Fruit fly (Drosophila melanogaster): Measurements from ENCODE around the gene RagA-B.

Gene RagA-B

dm6 chr3R:9031797-9032418, 47.8 kb upstream of the RagA-B start (continued):
- peak; percentile 88 for TF ChIP-seq CG7556 (GFP tag; optimal IDR thresholded peaks at IDR 0.05)
- TF ChIP-seq ind (GFP tag; optimal IDR thresholded peaks at IDR 0.05) = peak; percentile 87
- peak; percentile 78 for TF ChIP-seq tio (GFP tag; optimal IDR thresholded peaks at IDR 0.05)
- TF ChIP-seq CG1792 (GFP tag; optimal IDR thresholded peaks at IDR 0.05) = peak; percentile 49
- peak; percentile 83 for TF ChIP-seq tup (GFP tag; optimal IDR thresholded peaks at IDR 0.05)
- peak; percentile 92 for TF ChIP-seq ATbp (GFP tag; optimal IDR thresholded peaks at IDR 0.05)
- peak; percentile 83 for TF ChIP-seq CG8388 (GFP tag; optimal IDR thresholded peaks at IDR 0.05)
- TF ChIP-seq CG10274 (GFP tag; optimal IDR thresholded peaks at IDR 0.05) = peak; percentile 69
- peak; percentile 92 for TF ChIP-seq CG2120 (GFP tag; optimal IDR thresholded peaks at IDR 0.05)
- TF ChIP-seq CG6175 (GFP tag; IDR thresholded peaks at IDR 0.05) = peak; percentile 74; the same call in 2 of the 3 replicates
- peak; percentile 79 for TF ChIP-seq Bteb2 (GFP tag; optimal IDR thresholded peaks at IDR 0.05)
- peak; percentile 83 for TF ChIP-seq dati (GFP tag; IDR thresholded peaks at IDR 0.05)
- TF ChIP-seq fd64A (GFP tag; optimal IDR thresholded peaks at IDR 0.05) = peak; percentile 69
- no peak for TF ChIP-seq cad (GFP tag; optimal IDR thresholded peaks at IDR 0.05)
- TF ChIP-seq Vsx1 (GFP tag; optimal IDR thresholded peaks at IDR 0.05) = peak; percentile 67
- peak; percentile 78 for TF ChIP-seq ssp (GFP tag; IDR thresholded peaks at IDR 0.05)
- no peak for TF ChIP-seq dan (GFP tag; IDR thresholded peaks at IDR 0.05)
- peak; percentile 73 for TF ChIP-seq jing (GFP tag; optimal IDR thresholded peaks at IDR 0.05)
- peak; percentile 84 for TF ChIP-seq CG32532 (GFP tag; IDR thresholded peaks at IDR 0.05)
- peak; percentile 92 for TF ChIP-seq lbe (GFP tag; optimal IDR thresholded peaks at IDR 0.05)
- peak; percentile 85 for TF ChIP-seq ems (GFP tag; optimal IDR thresholded peaks at IDR 0.05)
- peak; percentile 70 for TF ChIP-seq bab2 (GFP tag; optimal IDR thresholded peaks at IDR 0.05)
- TF ChIP-seq C15 (GFP tag; IDR thresholded peaks at IDR 0.05) = peak; percentile 77
- TF ChIP-seq Hsf (GFP tag; optimal IDR thresholded peaks at IDR 0.05) = peak; percentile 90
- TF ChIP-seq org-1 (GFP tag; optimal IDR thresholded peaks at IDR 0.05) = peak; percentile 87
- peak; percentile 93 for TF ChIP-seq CG5953 (GFP tag; IDR thresholded peaks at IDR 0.05)
- no peak for TF ChIP-seq Scr (GFP tag; IDR thresholded peaks at IDR 0.05; ENCODE audit: partially characterized antibody)
- TF ChIP-seq bcd (GFP tag; optimal IDR thresholded peaks at IDR 0.05) = peak; percentile 87
- peak; percentile 63 for TF ChIP-seq CG13624 (GFP tag; optimal IDR thresholded peaks at IDR 0.05)
- peak; percentile 64 for TF ChIP-seq CG17802 (tag; optimal IDR thresholded peaks at IDR 0.05)
- TF ChIP-seq CG32767 (GFP tag; IDR thresholded peaks at IDR 0.05) = peak; percentile 90
- peak; percentile 89 for TF ChIP-seq Ada2b (GFP tag; IDR thresholded peaks at IDR 0.05)
- TF ChIP-seq CG12942 (GFP tag; optimal IDR thresholded peaks at IDR 0.05) = peak; percentile 80
- TF ChIP-seq pita (GFP tag; optimal IDR thresholded peaks at IDR 0.05) = no peak
- TF ChIP-seq lilli (GFP tag; optimal IDR thresholded peaks at IDR 0.05) = peak; percentile 94
- peak; percentile 62 for TF ChIP-seq CG4617 (GFP tag; optimal IDR thresholded peaks at IDR 0.05; ENCODE audit: borderline replicate concordance)
- peak; percentile 92 for TF ChIP-seq CG17328 (GFP tag; IDR thresholded peaks at IDR 0.05)
- TF ChIP-seq bowl (GFP tag; IDR thresholded peaks at IDR 0.05) = peak; percentile 82
- peak; percentile 92 for TF ChIP-seq vvl (GFP tag; IDR thresholded peaks at IDR 0.05)
- peak; percentile 94 for TF ChIP-seq seq (GFP tag; IDR thresholded peaks at IDR 0.05)
- TF ChIP-seq crol (GFP tag; IDR thresholded peaks at IDR 0.05) = 0 out of 2 replicates have a peak, but pooled peaks have one; percentile 45
- TF ChIP-seq CG31388 (GFP tag; optimal IDR thresholded peaks at IDR 0.05) = peak; percentile 45
- peak; percentile 49 for TF ChIP-seq Fer2 (tag; optimal IDR thresholded peaks at IDR 0.05)
- peak; percentile 83 for TF ChIP-seq sr (GFP tag; IDR thresholded peaks at IDR 0.05)
- no peak for TF ChIP-seq hb (GFP tag; IDR thresholded peaks at IDR 0.05; ENCODE audit: partially characterized antibody)
- TF ChIP-seq Drgx (GFP tag; IDR thresholded peaks at IDR 0.05) = peak; percentile 99
- TF ChIP-seq tgo (GFP tag; IDR thresholded peaks at IDR 0.05) = peak; percentile 98
- TF ChIP-seq ap (GFP tag; IDR thresholded peaks at IDR 0.05) = peak; percentile 89
- TF ChIP-seq dmrt11E (tag; optimal IDR thresholded peaks at IDR 0.05) = peak; percentile 60
- TF ChIP-seq kay (GFP tag; optimal IDR thresholded peaks at IDR 0.05) = peak; percentile 77
- TF ChIP-seq bsh (GFP tag; optimal IDR thresholded peaks at IDR 0.05) = peak; percentile 89 to 99
